Worm (Caenorhabditis elegans) whole organism, midembryonic: ENCODE data around the gene btb-16.

Source experiments
- tab-1 ChIP-seq: fragments of 200-800 bp; sonication (Bioruptor generic); IDR thresholded peaks from 2 replicates; pipeline ENCODE4 v1.3.6; 2022; ENCODE audit warnings: missing genetic modification characterization, missing compliant biosample characterization
- ztf-23 ChIP-seq: fragments of 200-800 bp; sonication (Bioruptor generic); IDR thresholded peaks from 2 replicates; pipeline ENCODE4 v1.3.6; 2022; ENCODE audit warnings: missing genetic modification reagents, missing genetic modification characterization, missing compliant biosample characterization

DNA sequence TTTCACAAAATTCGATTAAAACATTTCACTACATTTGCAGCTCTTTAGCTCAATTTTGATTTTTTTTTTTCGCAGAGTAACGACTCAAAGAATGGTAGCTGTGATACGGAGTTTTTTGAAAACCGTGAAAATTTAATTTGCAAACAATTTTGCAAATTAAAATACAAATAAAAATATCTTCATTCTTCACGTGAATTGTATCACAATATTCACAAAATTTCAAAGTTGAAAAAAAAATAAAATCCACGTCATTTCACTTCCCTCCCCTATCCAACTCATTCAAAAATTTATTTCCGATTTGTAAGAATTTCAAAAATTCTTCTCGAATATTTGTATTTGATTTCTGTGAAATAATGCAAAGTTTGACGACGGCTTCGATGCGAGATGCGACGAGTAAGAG, 18.0 kb upstream of the btb-16 start, which contains the start of gene wht-4:
- TF ChIP-seq tab-1 (GFP tag; lab: Robert Waterston, UW): no peak
- TF ChIP-seq ztf-23 (GFP tag; lab: Robert Waterston, UW): no peak
